Worm (Caenorhabditis elegans): ENCODE data around the gene Y73F8A.23.

Gene Y73F8A.23

ce11 chrIV:15444481-15444880, at the start of gene Y73F8A.23:
TSS of gene Y73F8A.23 (minus strand) at chrIV:15444581.
- TF ChIP-seq egl-44 (GFP tag; IDR thresholded peaks at IDR 0.05) (no peak), ztf-26 (tag; optimal IDR thresholded peaks at IDR 0.05) (no peak), lsy-27 (tag; optimal IDR thresholded peaks at IDR 0.05; ENCODE audit: borderline replicate concordance, insufficient read depth) (no peak), K12H6.12 (tag; optimal IDR thresholded peaks at IDR 0.05) (no peak), ceh-58 (GFP tag; IDR thresholded peaks at IDR 0.05) (no peak), bed-1 (GFP tag; IDR thresholded peaks at IDR 0.05) (no peak), madf-6 (GFP tag; IDR thresholded peaks at IDR 0.05) (no peak), Y56A3A.18 (GFP tag; IDR thresholded peaks at IDR 0.05) (no peak), lin-35 (GFP tag; optimal IDR thresholded peaks at IDR 0.05) (no peak), attf-6 (GFP tag; IDR thresholded peaks at IDR 0.05) (no peak), rpc-1 (optimal IDR thresholded peaks at IDR 0.05) (no peak), rpc-1 (tag; optimal IDR thresholded peaks at IDR 0.05) (no peak), lin-40 (tag; optimal IDR thresholded peaks at IDR 0.05) (no peak), unc-62 (GFP tag; optimal IDR thresholded peaks at IDR 0.05) (no peak), ztf-25 (GFP tag; IDR thresholded peaks at IDR 0.05) (no peak), aptf-3 (GFP tag; IDR thresholded peaks at IDR 0.05) (no peak), mel-28 (tag; optimal IDR thresholded peaks at IDR 0.05; ENCODE audit: borderline replicate concordance) (no peak)

ce11 chrIV:15476369-15476768, 32.0 kb upstream of the Y73F8A.23 start:
- peak; percentile 14 for TF ChIP-seq tlf-1 (GFP tag; optimal IDR thresholded peaks at IDR 0.05)
- peak; percentile 31; the same call in 1 of the 2 replicates for TF ChIP-seq D2030.7 (GFP tag; IDR thresholded peaks at IDR 0.05)
- no peak for TF ChIP-seq F57C9.4 (tag; optimal IDR thresholded peaks at IDR 0.05)
- no peak for TF ChIP-seq ceh-40 (GFP tag; IDR thresholded peaks at IDR 0.05)
- TF ChIP-seq cebp-1 (GFP tag; IDR thresholded peaks at IDR 0.05): no peak
- TF ChIP-seq cebp-1 (tag; optimal IDR thresholded peaks at IDR 0.05): no peak
- peak; percentile 6 for TF ChIP-seq F23B12.7 (tag; optimal IDR thresholded peaks at IDR 0.05; ENCODE audit: insufficient read depth)
- peak; percentile 52; the same call in 1 of the 2 replicates for TF ChIP-seq hsf-1 (GFP tag; IDR thresholded peaks at IDR 0.05)
- no peak for TF ChIP-seq F39B2.1 (GFP tag; IDR thresholded peaks at IDR 0.05)
- TF ChIP-seq sptf-2 (GFP tag; optimal IDR thresholded peaks at IDR 0.05): no peak
- no peak for TF ChIP-seq egl-44 (GFP tag; IDR thresholded peaks at IDR 0.05)
- peak; percentile 78 for TF ChIP-seq die-1 (tag; optimal IDR thresholded peaks at IDR 0.05)
- 0 out of 2 replicates have a peak, but pooled peaks have one; percentile 19 for TF ChIP-seq ceh-100 (GFP tag; IDR thresholded peaks at IDR 0.05)
- TF ChIP-seq mxl-1 (tag; optimal IDR thresholded peaks at IDR 0.05): no peak
- no peak for TF ChIP-seq F55B11.4 (tag; optimal IDR thresholded peaks at IDR 0.05; ENCODE audit: borderline replicate concordance, insufficient read depth)
- peak; percentile 80 for TF ChIP-seq mcd-1 (GFP tag; IDR thresholded peaks at IDR 0.05)
- peak; percentile 72; the same call in 1 of the 2 replicates for TF ChIP-seq ztf-25 (GFP tag; IDR thresholded peaks at IDR 0.05)
- TF ChIP-seq unc-130 (GFP tag; optimal IDR thresholded peaks at IDR 0.05): no peak
- peak; percentile 43 for TF ChIP-seq mes-4 (tag; optimal IDR thresholded peaks at IDR 0.05)
- no peak for TF ChIP-seq tbx-9 (tag; optimal IDR thresholded peaks at IDR 0.05; ENCODE audit: borderline replicate concordance)
- TF ChIP-seq sdz-38 (tag; optimal IDR thresholded peaks at IDR 0.05): no peak
- no peak for TF ChIP-seq pha-4 (tag; optimal IDR thresholded peaks at IDR 0.05)
- no peak for TF ChIP-seq ceh-91 (GFP tag; IDR thresholded peaks at IDR 0.05)
- no peak for TF ChIP-seq sea-2 (GFP tag; IDR thresholded peaks at IDR 0.05)
- no peak for TF ChIP-seq nfyb-1 (GFP tag; IDR thresholded peaks at IDR 0.05)
- no peak for TF ChIP-seq ama-1 (optimal IDR thresholded peaks at IDR 0.05)
- peak in 1 of 2 experiments; percentile 29 for TF ChIP-seq ama-1 (GFP tag; optimal IDR thresholded peaks at IDR 0.05)
- TF ChIP-seq lin-26 (GFP tag; IDR thresholded peaks at IDR 0.05): no peak
- peak; percentile 31 for TF ChIP-seq snpc-3.4 (tag; optimal IDR thresholded peaks at IDR 0.05)
- no peak for TF ChIP-seq let-526 (GFP tag; IDR thresholded peaks at IDR 0.05)
- TF ChIP-seq attf-3 (GFP tag; conservative IDR thresholded peaks at IDR 0.05): no peak
- TF ChIP-seq K12H6.12 (tag; optimal IDR thresholded peaks at IDR 0.05): no peak
- no peak for TF ChIP-seq lag-1 (GFP tag; IDR thresholded peaks at IDR 0.05)
- peak; percentile 61 for TF ChIP-seq nhr-90 (tag; optimal IDR thresholded peaks at IDR 0.05)
- no peak for TF ChIP-seq Y56A3A.18 (GFP tag; IDR thresholded peaks at IDR 0.05)
- TF ChIP-seq F22D6.2 (tag; optimal IDR thresholded peaks at IDR 0.05): no peak

Data from whole organism, young adult.